Worm (Caenorhabditis elegans) whole organism, L3 larva: Measurements from ENCODE around the gene F47G9.4.

Experiments used
- R02D3.7 ChIP-seq: fragments of 150-350 bp; optimal IDR thresholded peaks from 2 replicates; lab custom pipeline; 2014; ENCODE audit warnings: missing biosample characterization, missing genetic modification characterization
- ama-1 ChIP-seq: fragments of 150-350 bp; optimal IDR thresholded peaks from 2 replicates; lab custom pipeline; 2018
- ceh-16 ChIP-seq: sonication (generic microtip); optimal IDR thresholded peaks from 2 replicates; lab custom pipeline; 2017; ENCODE audit warnings: missing biosample characterization, missing genetic modification characterization
- elt-2 ChIP-seq: sonication (generic microtip); optimal IDR thresholded peaks from 2 replicates; lab custom pipeline; 2016; ENCODE audit warnings: missing genetic modification reagents, mild to moderate bottlenecking, missing genetic modification characterization, missing compliant biosample characterization
- fkh-10 ChIP-seq: sonication (generic microtip); optimal IDR thresholded peaks from 2 replicates; lab custom pipeline; 2017; ENCODE audit warnings: missing biosample characterization, missing genetic modification reagents, missing genetic modification characterization
- nhr-237 ChIP-seq: fragments of 150-350 bp; optimal IDR thresholded peaks from 2 replicates; lab custom pipeline; 2014; ENCODE audit warnings: missing biosample characterization, missing genetic modification characterization
- snpc-4 ChIP-seq: fragments of 150-350 bp; optimal IDR thresholded peaks from 2 replicates; lab custom pipeline; 2014; ENCODE audit warnings: missing biosample characterization, missing genetic modification characterization
- unc-62 ChIP-seq: fragments of 150-350 bp; sonication (generic microtip); optimal IDR thresholded peaks from 4 replicates; lab custom pipeline; 2014; ENCODE audit warnings: missing biosample characterization, missing genetic modification reagents, missing genetic modification characterization

- TF ChIP-seq nhr-237 (tag; lab: Kevin White, UChicago) (no peak), ama-1 (lab: Kevin White, UChicago) (no peak), unc-62 (GFP tag; lab: Kevin White, UChicago) (no peak), ceh-16 (no peak), R02D3.7 (tag; lab: Kevin White, UChicago) (no peak), snpc-4 (tag; lab: Kevin White, UChicago) (no peak), elt-2 (tag; lab: Kevin White, UChicago) (no peak), fkh-10 (GFP tag; lab: Kevin White, UChicago) (no peak)
These were observed 12.7 kb downstream of the F47G9.4 start for ce11 chrV:11308915-11309314.
